Worm (Caenorhabditis elegans): Measurements from ENCODE around the gene F35E8.9.
A peak's percentile ranks its signal among the peaks of the same experiment; 100 is the strongest.
"Not testable (repeated sequence)": the region's sequence is repeated elsewhere in the genome, so short reads cannot be mapped to it uniquely, and the experiment has no call there.

Gene F35E8.9

ce11 chrV:15913714-15914113 is 3.6 kb downstream of the F35E8.9 start, which contains the start of gene F35E8.7:
Gene F35E8.7, plus strand, starts transcription at chrV:15914014.
- no peak for TF ChIP-seq F52B5.7 (tag; optimal IDR thresholded peaks at IDR 0.05)
- no peak for TF ChIP-seq F10E7.11 (tag; optimal IDR thresholded peaks at IDR 0.05)
- no peak for TF ChIP-seq hlh-12 (tag; optimal IDR thresholded peaks at IDR 0.05)
- TF ChIP-seq lsy-27 (tag; optimal IDR thresholded peaks at IDR 0.05; ENCODE audit: borderline replicate concordance, insufficient read depth): no peak
- TF ChIP-seq nfyb-1 (GFP tag; IDR thresholded peaks at IDR 0.05): no peak
- no peak for TF ChIP-seq Y67H2A.10 (GFP tag; conservative IDR thresholded peaks at IDR 0.05)
- TF ChIP-seq tbp1 (GFP tag; optimal IDR thresholded peaks at IDR 0.05): no peak
- no peak for TF ChIP-seq B0019.2 (GFP tag; conservative IDR thresholded peaks at IDR 0.05)

- TF ChIP-seq F55B11.4 (tag; optimal IDR thresholded peaks at IDR 0.05; ENCODE audit: borderline replicate concordance, insufficient read depth) (no peak), hlh-12 (tag; optimal IDR thresholded peaks at IDR 0.05) (no peak), F52B5.7 (tag; optimal IDR thresholded peaks at IDR 0.05) (peak; percentile 17), zfh-2 (GFP tag; conservative IDR thresholded peaks at IDR 0.05) (peak; percentile 73), attf-5 (GFP tag; optimal IDR thresholded peaks at IDR 0.05) (no peak)
Observed at ce11 chrV:15912677-15913076, 4.7 kb downstream of the F35E8.9 start.

DNA sequence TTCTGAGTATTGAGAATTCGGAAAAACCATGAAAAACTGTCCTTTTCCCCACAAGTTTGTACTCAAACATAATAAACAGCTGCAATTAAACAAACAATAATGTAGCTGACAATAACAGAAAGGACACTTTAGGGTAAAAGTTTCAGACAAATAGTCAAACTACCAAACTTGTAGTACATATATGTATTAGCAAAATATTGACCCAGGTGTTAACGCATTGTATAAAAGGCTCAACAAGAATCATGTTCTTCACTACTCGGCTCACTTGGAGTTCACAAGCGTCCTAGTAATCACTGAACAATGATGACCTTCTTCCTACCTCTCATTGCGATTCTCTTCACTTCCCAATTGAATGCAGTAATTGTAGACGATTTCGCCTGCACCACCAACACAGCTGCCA is 5.5 kb downstream of the F35E8.9 start, which contains the start of gene F35E8.6:
TSS of gene F35E8.6 (plus strand) at position 301 of the 400 bp plus-strand sequence.
- TF ChIP-seq B0019.2 (GFP tag; conservative IDR thresholded peaks at IDR 0.05) (no peak), ceh-40 (GFP tag; IDR thresholded peaks at IDR 0.05) (no peak), efl-1 (GFP tag; optimal IDR thresholded peaks at IDR 0.05) (no peak), ccch-3 (GFP tag; optimal IDR thresholded peaks at IDR 0.05) (no peak), Y53G8AR.9 (GFP tag; conservative IDR thresholded peaks at IDR 0.05) (no peak), F33H1.4 (GFP tag; IDR thresholded peaks at IDR 0.05) (no peak), cebp-2 (GFP tag; IDR thresholded peaks at IDR 0.05) (no peak), lir-1 (GFP tag; conservative IDR thresholded peaks at IDR 0.05) (no peak), F37B4.10 (GFP tag; IDR thresholded peaks at IDR 0.05) (no peak), ztf-25 (GFP tag; IDR thresholded peaks at IDR 0.05) (no peak), akir-1 (GFP tag; optimal IDR thresholded peaks at IDR 0.05) (no peak), nfya-1 (tag; optimal IDR thresholded peaks at IDR 0.05; ENCODE audit: borderline replicate concordance, insufficient read depth) (no peak), F49E8.2 (tag; optimal IDR thresholded peaks at IDR 0.05; ENCODE audit: insufficient read depth) (no peak), pbrm-1 (GFP tag; IDR thresholded peaks at IDR 0.05) (no peak), rec-8 (tag; optimal IDR thresholded peaks at IDR 0.05) (no peak), tlf-1 (GFP tag; optimal IDR thresholded peaks at IDR 0.05) (no peak), ztf-28 (GFP tag; IDR thresholded peaks at IDR 0.05) (no peak), unc-130 (GFP tag; optimal IDR thresholded peaks at IDR 0.05) (no peak)

- TF ChIP-seq xnd-1 (tag; optimal IDR thresholded peaks at IDR 0.05); B0336.3 (GFP tag; IDR thresholded peaks at IDR 0.05); snpc-4 (GFP tag; optimal IDR thresholded peaks at IDR 0.05); snpc-4 (tag; optimal IDR thresholded peaks at IDR 0.05): not testable (repeated sequence)
Observed at ce11 chrV:15905530-15905929, 11.8 kb downstream of the F35E8.9 start, which contains the start of the genes F35E8.1 and F35E8.2. Gene F35E8.1, minus strand, starts transcription at chrV:15905630. Gene F35E8.2, plus strand, starts transcription at chrV:15905661.

DNA sequence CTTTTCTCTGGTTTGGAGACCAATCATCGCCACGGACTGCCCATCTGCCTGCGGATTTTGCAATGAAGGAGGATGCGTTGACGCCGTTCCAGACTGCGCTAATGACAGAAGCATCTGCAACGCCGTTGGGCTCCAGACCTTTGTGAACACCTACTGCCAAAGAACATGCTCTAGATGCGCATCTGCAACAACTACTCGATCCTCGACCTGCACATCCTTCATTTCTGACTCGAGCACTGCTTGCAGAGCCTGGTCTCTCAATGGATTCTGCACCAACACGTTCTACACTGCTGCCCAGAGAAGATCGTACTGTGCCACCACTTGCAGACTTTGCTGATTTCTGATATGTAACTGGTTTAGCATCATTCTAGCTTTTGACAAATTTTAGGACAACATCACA is 16.8 kb downstream of the F35E8.9 start:
- TF ChIP-seq ekl-4 (GFP tag; IDR thresholded peaks at IDR 0.05) (no peak), hlh-26 (GFP tag; conservative IDR thresholded peaks at IDR 0.05) (no peak), sptf-2 (GFP tag; optimal IDR thresholded peaks at IDR 0.05) (no peak), mel-28 (tag; optimal IDR thresholded peaks at IDR 0.05; ENCODE audit: borderline replicate concordance) (no peak), F37B4.10 (GFP tag; IDR thresholded peaks at IDR 0.05) (no peak), athp-1 (tag; optimal IDR thresholded peaks at IDR 0.05) (no peak), snpc-1.3 (tag; optimal IDR thresholded peaks at IDR 0.05; ENCODE audit: insufficient read depth) (no peak), ceh-58 (GFP tag; IDR thresholded peaks at IDR 0.05) (no peak), hmg-20 (GFP tag; IDR thresholded peaks at IDR 0.05) (no peak), T26A5.8 (tag; optimal IDR thresholded peaks at IDR 0.05) (no peak), C06A6.2 (GFP tag; conservative IDR thresholded peaks at IDR 0.05) (no peak), K12H6.12 (tag; optimal IDR thresholded peaks at IDR 0.05) (no peak)

All from whole organism, young adult.